Fruit fly (Drosophila melanogaster) whole organism, embryonic: ENCODE results near the gene Srg3.

ENCODE experiments used
- ATbp ChIP-seq: fragments of 200-800 bp; sonication (Bioruptor generic); optimal IDR thresholded peaks from 2 replicates; lab custom pipeline; 2017; ENCODE audit warnings: missing biosample characterization, mild to moderate bottlenecking, missing genetic modification characterization, missing genetic modification reagents
- Awh ChIP-seq: fragments of 200-800 bp; sonication (Bioruptor generic); IDR thresholded peaks from 2 replicates; pipeline ENCODE4, ENCODE4 v1.3.6; 2022; ENCODE audit warnings: missing biosample characterization, missing genetic modification characterization
- B-H1 ChIP-seq: fragments of 200-800 bp; sonication (Bioruptor generic); IDR thresholded peaks from 3 replicates; pipeline ENCODE4 v1.3.6; 2022; ENCODE audit warnings: missing biosample characterization, missing genetic modification characterization
- BtbVII ChIP-seq: fragments of 200-800 bp; sonication (Bioruptor generic); optimal IDR thresholded peaks from 3 replicates; lab custom pipeline; 2017; ENCODE audit warnings: missing biosample characterization, mild to moderate bottlenecking, missing genetic modification characterization
- CG10431 ChIP-seq: fragments of 200-800 bp; sonication (Bioruptor generic); optimal IDR thresholded peaks from 3 replicates; lab custom pipeline; 2018; ENCODE audit warnings: missing biosample characterization, mild to moderate bottlenecking, missing genetic modification characterization
- CG11695 ChIP-seq: fragments of 200-800 bp; sonication (Bioruptor generic); IDR thresholded peaks from 3 replicates; pipeline ENCODE4 v1.3.6; 2022; ENCODE audit warnings: missing biosample characterization, missing genetic modification characterization
- CG12071 ChIP-seq: fragments of 200-800 bp; sonication (Bioruptor generic); optimal IDR thresholded peaks from 3 replicates; lab custom pipeline; 2018; ENCODE audit warnings: missing biosample characterization, mild to moderate bottlenecking, missing genetic modification characterization
- CG12659 ChIP-seq: fragments of 200-800 bp; sonication (Bioruptor generic); optimal IDR thresholded peaks from 3 replicates; lab custom pipeline; 2017; ENCODE audit warnings: mild to moderate bottlenecking, missing biosample characterization, missing genetic modification reagents, missing genetic modification characterization
- CG14965 ChIP-seq: fragments of 200-800 bp; sonication (Bioruptor generic); optimal IDR thresholded peaks from 2 replicates; lab custom pipeline; 2016; ENCODE audit warnings: missing biosample characterization, missing genetic modification characterization, borderline replicate concordance
- CG15269 ChIP-seq: fragments of 200-800 bp; sonication (Bioruptor generic); optimal IDR thresholded peaks from 2 replicates; lab custom pipeline; 2018; ENCODE audit warnings: missing biosample characterization, mild to moderate bottlenecking, missing genetic modification characterization, moderate library complexity
- CG15696 ChIP-seq: fragments of 200-800 bp; sonication (Bioruptor generic); optimal IDR thresholded peaks from 2 replicates; lab custom pipeline; 2019; ENCODE audit warnings: missing biosample characterization, mild to moderate bottlenecking, missing genetic modification characterization, moderate library complexity
- CG17612 ChIP-seq: fragments of 200-800 bp; sonication (Bioruptor generic); IDR thresholded peaks from 2 replicates; pipeline ENCODE4 v1.3.6; 2022; ENCODE audit warnings: missing biosample characterization, missing genetic modification characterization
- CG17802 ChIP-seq: fragments of 200-800 bp; sonication (Bioruptor generic); optimal IDR thresholded peaks from 2 replicates; lab custom pipeline; 2018; ENCODE audit warnings: missing biosample characterization, mild to moderate bottlenecking, missing genetic modification characterization, moderate library complexity
- CG3726 ChIP-seq: fragments of 200-800 bp; sonication (Bioruptor generic); IDR thresholded peaks from 3 replicates; pipeline ENCODE4, ENCODE4 v1.3.6; 2022; ENCODE audit warnings: missing biosample characterization, missing genetic modification characterization
- CG6272 ChIP-seq: fragments of 200-800 bp; sonication (Bioruptor generic); IDR thresholded peaks from 2 replicates; pipeline ENCODE4 v1.3.6; 2022; ENCODE audit warnings: missing biosample characterization, missing genetic modification characterization
- CG6765 ChIP-seq: fragments of 200-800 bp; sonication (Bioruptor generic); optimal IDR thresholded peaks from 3 replicates; lab custom pipeline; 2017; ENCODE audit warnings: missing biosample characterization, mild to moderate bottlenecking, missing genetic modification characterization
- CG6854 ChIP-seq: fragments of 200-800 bp; sonication (Bioruptor generic); optimal IDR thresholded peaks from 3 replicates; lab custom pipeline; 2017; ENCODE audit warnings: missing biosample characterization, mild to moderate bottlenecking, missing genetic modification characterization
- CG7271 ChIP-seq: fragments of 200-800 bp; sonication (Bioruptor generic); optimal IDR thresholded peaks from 2 replicates; lab custom pipeline; 2018; ENCODE audit warnings: missing biosample characterization, mild to moderate bottlenecking, missing genetic modification characterization, moderate library complexity
- CG7786 ChIP-seq: fragments of 200-800 bp; sonication (Bioruptor generic); optimal IDR thresholded peaks from 2 replicates; lab custom pipeline; 2016; ENCODE audit warnings: missing biosample characterization, missing genetic modification characterization
- CG7987 ChIP-seq: fragments of 200-800 bp; sonication (Bioruptor generic); optimal IDR thresholded peaks from 2 replicates; lab custom pipeline; 2018; ENCODE audit warnings: missing biosample characterization, mild to moderate bottlenecking, missing genetic modification characterization, moderate library complexity
- CG8359 ChIP-seq: fragments of 200-800 bp; sonication (Bioruptor generic); optimal IDR thresholded peaks from 2 replicates; lab custom pipeline; 2017; ENCODE audit warnings: missing biosample characterization, mild to moderate bottlenecking, missing genetic modification characterization, borderline replicate concordance
- CG8944 ChIP-seq: fragments of 200-800 bp; sonication (Bioruptor generic); optimal IDR thresholded peaks from 3 replicates; lab custom pipeline; 2016; ENCODE audit warnings: missing biosample characterization, missing genetic modification characterization
- Dfd ChIP-seq, 2 experiments: fragments of >200 bp; optimal IDR thresholded peaks; 2 replicates each; lab custom pipeline; 2017; ENCODE audit warnings: missing biosample characterization in 2 of 2, missing genetic modification characterization in 2 of 2
- HHEX ChIP-seq: fragments of 200-800 bp; sonication (Bioruptor generic); optimal IDR thresholded peaks from 3 replicates; lab custom pipeline; 2017; ENCODE audit warnings: missing biosample characterization, mild to moderate bottlenecking, missing genetic modification characterization, missing genetic modification reagents
- HmgZ ChIP-seq: fragments of 200-800 bp; sonication (Bioruptor generic); optimal IDR thresholded peaks from 2 replicates; lab custom pipeline; 2018; ENCODE audit warnings: missing biosample characterization, mild to moderate bottlenecking, missing genetic modification characterization
- Hr78 ChIP-seq, 2 experiments: fragments of 200-800 bp in 1 of 2; fragments of >200 bp in 1 of 2; sonication (Bioruptor generic) in 1 of 2; optimal IDR thresholded peaks; 2 replicates each; lab custom pipeline; 2017 to 2019; ENCODE audit warnings: missing biosample characterization in 2 of 2, missing genetic modification characterization in 2 of 2, mild to moderate bottlenecking in 1 of 2, moderate library complexity in 1 of 2
- Meics ChIP-seq: fragments of 200-800 bp; sonication (Bioruptor generic); optimal IDR thresholded peaks from 2 replicates; lab custom pipeline; 2017; ENCODE audit warnings: missing biosample characterization, mild to moderate bottlenecking, missing genetic modification characterization
- Nf-YC ChIP-seq: fragments of 200-800 bp; optimal IDR thresholded peaks from 3 replicates; lab custom pipeline; 2019; ENCODE audit warnings: missing biosample characterization, mild to moderate bottlenecking, missing genetic modification characterization, moderate library complexity
- Oli ChIP-seq: fragments of 200-800 bp; sonication (Bioruptor generic); optimal IDR thresholded peaks from 2 replicates; lab custom pipeline; 2018; ENCODE audit warnings: missing biosample characterization, mild to moderate bottlenecking, missing genetic modification characterization, moderate library complexity
- Trl ChIP-seq, 3 experiments: fragments of >200 bp in 2 of 3; fragments of 200-800 bp in 1 of 3; sonication (Bioruptor generic) in 1 of 3; optimal IDR thresholded peaks; 2 replicates in 1 of 3; 3 replicates in 2 of 3; lab custom pipeline; 2016 to 2017; ENCODE audit warnings: missing biosample characterization in 1 of 3, missing genetic modification characterization in 1 of 3
- cad ChIP-seq: fragments of >200 bp; optimal IDR thresholded peaks from 2 replicates; lab custom pipeline; 2017; ENCODE audit warnings: missing biosample characterization, missing genetic modification characterization
- danr ChIP-seq: fragments of 200-800 bp; sonication (Bioruptor generic); IDR thresholded peaks from 2 replicates; pipeline ENCODE4 v1.3.6; 2022; ENCODE audit warnings: missing biosample characterization, missing genetic modification characterization
- dm ChIP-seq: fragments of 200-800 bp; sonication (Bioruptor generic); optimal IDR thresholded peaks from 3 replicates; lab custom pipeline; 2016; ENCODE audit warnings: missing biosample characterization, missing genetic modification characterization
- esg ChIP-seq: fragments of 200-800 bp; sonication (Bioruptor generic); conservative IDR thresholded peaks from 2 replicates; pipeline ENCODE4 v1.3.6; 2022; ENCODE audit warnings: missing biosample characterization, missing genetic modification characterization
- gt ChIP-seq: fragments of 200-800 bp; sonication (Bioruptor generic); IDR thresholded peaks from 2 replicates; pipeline ENCODE4 v1.3.6; 2022; ENCODE audit warnings: missing biosample characterization, missing genetic modification characterization
- insv ChIP-seq, 2 experiments: fragments of 200-800 bp; sonication (Bioruptor generic); optimal IDR thresholded peaks; 3 replicates each; lab custom pipeline; 2016 to 2018; ENCODE audit warnings: missing biosample characterization in 2 of 2, missing genetic modification characterization in 2 of 2
- klu ChIP-seq: fragments of 200-800 bp; sonication (Bioruptor generic); IDR thresholded peaks from 2 replicates; pipeline ENCODE4 v1.3.6; 2022; ENCODE audit warnings: missing biosample characterization, missing genetic modification characterization
- nerfin-1 ChIP-seq: fragments of 200-800 bp; sonication (Bioruptor generic); optimal IDR thresholded peaks from 3 replicates; lab custom pipeline; 2019; ENCODE audit warnings: missing biosample characterization, mild to moderate bottlenecking, missing genetic modification characterization, moderate library complexity
- odd ChIP-seq: fragments of 200-800 bp; sonication (Bioruptor generic); optimal IDR thresholded peaks from 2 replicates; lab custom pipeline; 2017; ENCODE audit warnings: missing biosample characterization, mild to moderate bottlenecking, missing genetic modification characterization
- pum ChIP-seq: fragments of 200-800 bp; sonication (Bioruptor generic); optimal IDR thresholded peaks from 2 replicates; lab custom pipeline; 2016; ENCODE audit warnings: missing biosample characterization, missing genetic modification characterization
- repo ChIP-seq: fragments of 200-800 bp; sonication (Bioruptor generic); optimal IDR thresholded peaks from 2 replicates; lab custom pipeline; 2016; ENCODE audit warnings: missing biosample characterization, missing genetic modification characterization
- run ChIP-seq: fragments of 200-800 bp; sonication (Bioruptor generic); optimal IDR thresholded peaks from 3 replicates; lab custom pipeline; 2018; ENCODE audit warnings: missing biosample characterization, mild to moderate bottlenecking, missing genetic modification characterization
- salm ChIP-seq: fragments of 200-800 bp; sonication (Bioruptor generic); optimal IDR thresholded peaks from 2 replicates; lab custom pipeline; 2018; ENCODE audit warnings: missing biosample characterization, mild to moderate bottlenecking, missing genetic modification characterization
- sens-2 ChIP-seq: fragments of 200-800 bp; sonication (Bioruptor generic); IDR thresholded peaks from 2 replicates; pipeline ENCODE4 v1.3.6; 2022; ENCODE audit warnings: missing biosample characterization, missing genetic modification characterization
- shn ChIP-seq: fragments of 200-800 bp; sonication (Bioruptor generic); optimal IDR thresholded peaks from 3 replicates; lab custom pipeline; 2016; ENCODE audit warnings: missing biosample characterization, missing genetic modification characterization
- sna ChIP-seq: fragments of 200-800 bp; sonication (Bioruptor generic); IDR thresholded peaks from 2 replicates; pipeline ENCODE4 v1.3.6; 2022; ENCODE audit warnings: missing biosample characterization, missing genetic modification characterization; ENCODE audit not compliant: partially characterized antibody
- stc ChIP-seq: fragments of 200-800 bp; sonication (Bioruptor generic); IDR thresholded peaks from 2 replicates; pipeline ENCODE4 v1.3.6; 2022; ENCODE audit warnings: missing biosample characterization, missing genetic modification characterization
- twi ChIP-seq: fragments of 200-800 bp; optimal IDR thresholded peaks from 2 replicates; lab custom pipeline; 2019; ENCODE audit warnings: missing biosample characterization, mild to moderate bottlenecking, missing genetic modification characterization, moderate library complexity
- wek ChIP-seq: fragments of 200-800 bp; sonication (Bioruptor generic); optimal IDR thresholded peaks from 3 replicates; lab custom pipeline; 2018; ENCODE audit warnings: missing biosample characterization, mild to moderate bottlenecking, missing genetic modification characterization, moderate library complexity

The Srg3 gene

dm6 chr3L:9426656-9427294 lies 16.3 kb upstream of the Srg3 start, which contains the start of the genes Atat and Shc (continued):
- TF ChIP-seq CG8944 (GFP tag; lab: Kevin White, UChicago) (peak; percentile 100), klu (GFP tag; lab: Robert Waterston, UW) (peak; percentile 100), CG7987 (GFP tag; lab: Kevin White, UChicago) (peak; percentile 95), CG6272 (GFP tag; lab: Robert Waterston, UW) (peak; percentile 100), odd (GFP tag; lab: Kevin White, UChicago) (peak; percentile 88), Awh (GFP tag; lab: Robert Waterston, UW) (peak; percentile 98), Dfd (GFP tag; optimal IDR thresholded peaks at IDR 0.05; lab: Kevin White, UChicago) (peak in 1 of 2 experiments; percentile 87), esg (peak; percentile 100), sna (GFP tag; lab: Robert Waterston, UW) (peak; percentile 92), Oli (peak; percentile 98), gt (peak; percentile 99), repo (peak; percentile 99), Trl (optimal IDR thresholded peaks at IDR 0.05; lab: Kevin White, UChicago) (no peak), Trl (GFP tag; optimal IDR thresholded peaks at IDR 0.05; lab: Kevin White, UChicago) (peak; percentile 100), salm (tag; lab: Kevin White, UChicago) (peak; percentile 93), dm (peak; percentile 99), HHEX (GFP tag; lab: Kevin White, UChicago) (peak; percentile 99), twi (tag; lab: Kevin White, UChicago) (peak; percentile 96), CG12659 (peak; percentile 99), Meics (GFP tag; lab: Kevin White, UChicago) (peak; percentile 99), CG15696 (tag; lab: Kevin White, UChicago) (peak; percentile 99), CG6765 (GFP tag; lab: Kevin White, UChicago) (peak; percentile 93), CG3726 (GFP tag; lab: Robert Waterston, UW) (peak; percentile 99), CG12071 (GFP tag; lab: Kevin White, UChicago) (peak; percentile 97), insv (GFP tag; optimal IDR thresholded peaks at IDR 0.05; lab: Kevin White, UChicago) (peak; percentile 16 to 80), CG11695 (GFP tag; lab: Robert Waterston, UW) (peak; percentile 97), run (peak; percentile 94), CG15269 (tag; lab: Kevin White, UChicago) (peak; percentile 99), CG17612 (GFP tag; lab: Robert Waterston, UW) (peak; percentile 99), pum (GFP tag; lab: Kevin White, UChicago) (peak; percentile 100), cad (no peak), ATbp (peak; percentile 93), CG10431 (peak; percentile 86), B-H1 (GFP tag; lab: Robert Waterston, UW) (peak; percentile 99), HmgZ (tag; lab: Kevin White, UChicago) (peak; percentile 100), Nf-YC (peak; percentile 91), CG7786 (GFP tag; lab: Kevin White, UChicago) (peak; percentile 100), Hr78 (GFP tag; optimal IDR thresholded peaks at IDR 0.05; lab: Kevin White, UChicago) (peak in 1 of 2 experiments; percentile 81), BtbVII (GFP tag; lab: Kevin White, UChicago) (peak; percentile 95), shn (GFP tag; lab: Kevin White, UChicago) (peak; percentile 100), danr (GFP tag; lab: Robert Waterston, UW) (peak; percentile 99), CG8359 (GFP tag; lab: Kevin White, UChicago) (peak; percentile 90), sens-2 (GFP tag; lab: Robert Waterston, UW) (peak; percentile 98), stc (GFP tag; lab: Robert Waterston, UW) (peak; percentile 98), nerfin-1 (tag; lab: Kevin White, UChicago) (peak; percentile 95), CG17802 (peak; percentile 93), CG7271 (tag; lab: Kevin White, UChicago) (peak; percentile 96), CG6854 (peak; percentile 93), wek (GFP tag; lab: Kevin White, UChicago) (peak; percentile 83), CG14965 (peak; percentile 91)
